Worm (Caenorhabditis elegans): ENCODE results near the gene dhhc-4.

The dhhc-4 gene

DNA sequence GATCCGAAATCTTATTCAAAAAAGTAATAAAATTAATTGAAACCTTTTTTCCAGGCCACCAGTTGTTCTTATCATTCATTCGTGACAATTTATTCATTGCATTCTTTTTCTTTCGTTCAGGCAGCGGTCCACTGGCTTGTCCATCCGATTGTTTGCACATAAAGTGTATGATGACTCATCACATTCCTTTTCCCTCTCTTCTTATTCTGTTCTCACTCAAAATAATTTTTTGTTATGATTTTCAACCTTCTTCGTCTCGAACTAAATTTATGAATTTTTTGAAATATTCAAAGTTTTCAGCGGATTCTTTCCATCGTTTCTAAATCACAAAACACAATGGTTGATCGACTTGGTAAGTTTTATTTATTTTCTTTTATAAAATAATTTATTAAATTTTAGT is 37.1 kb downstream of the dhhc-4 start, which contains the start of gene ZK632.12:
Gene ZK632.12, plus strand, starts transcription at position 301 of the 400 bp plus-strand sequence.
- TF ChIP-seq tab-1 (GFP tag; IDR thresholded peaks at IDR 0.05) = no peak
- TF ChIP-seq klf-2 (GFP tag; conservative IDR thresholded peaks at IDR 0.05) = no peak
- no peak for TF ChIP-seq ztf-29 (GFP tag; IDR thresholded peaks at IDR 0.05)
- TF ChIP-seq cog-1 (tag; optimal IDR thresholded peaks at IDR 0.05) = no peak
- TF ChIP-seq T22C8.4 (GFP tag; IDR thresholded peaks at IDR 0.05) = no peak
- no peak for TF ChIP-seq med-1 (GFP tag; optimal IDR thresholded peaks at IDR 0.05; ENCODE audit: insufficient read depth)
- no peak for TF ChIP-seq ztf-23 (GFP tag; IDR thresholded peaks at IDR 0.05)
- no peak for TF ChIP-seq flt-1 (GFP tag; IDR thresholded peaks at IDR 0.05)
- TF ChIP-seq ref-1 (GFP tag; conservative IDR thresholded peaks at IDR 0.05) = no peak

DNA sequence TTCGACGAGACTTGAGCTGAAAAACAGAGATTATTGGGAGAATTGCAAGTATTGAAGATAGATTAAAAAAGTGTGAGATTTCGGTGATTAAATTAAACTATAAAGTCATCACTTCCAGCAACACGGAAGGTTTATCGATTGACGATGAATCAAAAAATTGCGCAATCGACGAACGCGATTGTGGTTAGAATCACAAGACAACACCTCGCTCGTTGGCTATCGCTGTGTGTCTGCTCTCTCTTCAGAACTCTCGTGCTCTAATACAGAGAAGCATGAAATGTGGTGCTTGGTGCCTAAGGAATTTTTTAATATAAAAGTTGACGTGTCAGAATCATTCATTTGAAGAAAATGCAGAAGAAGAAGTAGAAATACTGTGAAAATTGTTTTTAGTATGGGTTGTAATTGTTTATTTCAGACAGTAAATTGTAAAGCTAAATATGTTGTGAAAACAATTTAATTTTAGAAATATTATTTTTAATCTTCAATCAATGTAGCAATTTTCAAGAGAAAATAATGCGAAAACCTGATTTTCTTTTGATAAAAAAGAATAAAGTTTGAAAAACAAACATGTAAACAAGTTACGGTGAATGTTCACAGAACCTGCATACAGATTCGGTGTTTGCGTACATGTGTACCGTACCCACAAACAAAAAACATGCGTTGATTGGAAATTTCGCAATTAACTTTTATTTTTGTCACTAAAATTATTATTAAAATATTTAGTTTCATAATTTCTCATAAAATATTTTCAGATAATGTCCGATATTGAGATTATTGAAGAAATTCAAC is 40.2 kb downstream of the dhhc-4 start, which contains the start of the genes ZK632.10 and ZK632.11:
Gene ZK632.10, minus strand, starts transcription at position 560 of the 789 bp plus-strand sequence.
Gene ZK632.11, plus strand, starts transcription at position 753 of the 789 bp plus-strand sequence.
- TF ChIP-seq flt-1 (GFP tag; IDR thresholded peaks at IDR 0.05) (no peak), cog-1 (tag; optimal IDR thresholded peaks at IDR 0.05) (peak; percentile 0)

DNA sequence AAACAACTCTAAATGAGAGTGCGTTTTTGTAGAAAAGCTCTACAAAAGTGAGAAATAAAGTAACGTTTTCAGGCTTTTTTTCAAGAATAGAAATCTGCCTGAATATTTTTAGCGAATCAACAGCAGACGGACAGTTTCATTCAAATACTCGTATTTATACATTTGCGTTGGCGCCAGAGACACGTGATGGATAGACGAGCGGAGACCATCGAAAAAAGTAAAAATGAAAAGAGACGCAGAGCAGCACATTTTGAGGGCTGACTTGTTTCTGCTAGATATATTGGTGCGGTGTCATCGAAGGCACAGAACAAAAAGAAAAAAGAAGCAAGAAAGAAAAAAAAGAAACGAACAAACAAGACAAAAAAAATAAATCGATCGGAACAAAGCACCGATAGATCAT is 41.6 kb downstream of the dhhc-4 start:
- TF ChIP-seq ztf-29 (GFP tag; IDR thresholded peaks at IDR 0.05) = no peak
- TF ChIP-seq ref-1 (GFP tag; conservative IDR thresholded peaks at IDR 0.05) = no peak
- TF ChIP-seq flt-1 (GFP tag; IDR thresholded peaks at IDR 0.05) = no peak
- TF ChIP-seq cog-1 (tag; optimal IDR thresholded peaks at IDR 0.05) = no peak
- no peak for TF ChIP-seq med-1 (GFP tag; optimal IDR thresholded peaks at IDR 0.05; ENCODE audit: insufficient read depth)
- TF ChIP-seq klf-2 (GFP tag; conservative IDR thresholded peaks at IDR 0.05) = no peak
- no peak for TF ChIP-seq ztf-23 (GFP tag; IDR thresholded peaks at IDR 0.05)
- no peak for TF ChIP-seq tab-1 (GFP tag; IDR thresholded peaks at IDR 0.05)
- TF ChIP-seq T22C8.4 (GFP tag; IDR thresholded peaks at IDR 0.05) = no peak

DNA sequence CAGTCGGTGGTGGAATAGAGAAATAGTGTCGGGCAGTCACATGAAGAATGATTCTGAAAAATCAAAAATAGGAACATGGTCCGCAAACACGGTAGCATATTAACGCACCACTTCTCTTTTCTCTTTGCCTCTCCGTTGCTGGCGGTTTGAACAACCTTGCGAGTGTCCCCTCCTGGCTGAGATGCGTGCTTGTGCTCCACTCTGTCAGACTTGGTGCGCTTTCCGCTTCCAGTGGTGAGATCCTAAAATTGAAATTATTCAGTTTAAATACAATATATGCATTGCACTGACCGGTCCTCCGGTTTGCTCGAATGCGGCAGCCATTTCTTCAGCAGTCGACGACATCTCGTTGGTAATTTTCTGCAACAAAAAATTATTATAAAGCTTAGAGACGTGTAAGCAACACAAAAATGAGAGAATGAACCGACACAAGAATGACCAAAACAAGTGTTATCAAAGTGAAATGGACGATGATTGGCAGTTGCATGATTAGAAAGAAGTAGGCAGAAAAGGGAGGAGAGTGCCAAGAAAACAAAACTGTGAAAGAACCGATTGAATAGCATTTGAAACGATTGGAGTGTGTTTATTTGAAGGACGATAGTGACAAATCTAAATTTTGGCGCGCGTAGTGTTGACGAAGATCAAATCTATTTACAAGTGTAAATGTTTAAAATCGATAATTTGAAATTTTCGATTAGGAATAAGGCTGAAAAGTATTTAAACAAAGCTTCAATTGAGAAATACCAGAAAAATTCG is 42.3 kb downstream of the dhhc-4 start, which contains the start of gene ZK632.9:
Gene ZK632.9, minus strand, starts transcription at position 360 of the 756 bp plus-strand sequence.
- TF ChIP-seq ztf-29 (GFP tag; IDR thresholded peaks at IDR 0.05) (0 out of 2 replicates have a peak, but pooled peaks have one; percentile 38), ztf-23 (GFP tag; IDR thresholded peaks at IDR 0.05) (no peak)

DNA sequence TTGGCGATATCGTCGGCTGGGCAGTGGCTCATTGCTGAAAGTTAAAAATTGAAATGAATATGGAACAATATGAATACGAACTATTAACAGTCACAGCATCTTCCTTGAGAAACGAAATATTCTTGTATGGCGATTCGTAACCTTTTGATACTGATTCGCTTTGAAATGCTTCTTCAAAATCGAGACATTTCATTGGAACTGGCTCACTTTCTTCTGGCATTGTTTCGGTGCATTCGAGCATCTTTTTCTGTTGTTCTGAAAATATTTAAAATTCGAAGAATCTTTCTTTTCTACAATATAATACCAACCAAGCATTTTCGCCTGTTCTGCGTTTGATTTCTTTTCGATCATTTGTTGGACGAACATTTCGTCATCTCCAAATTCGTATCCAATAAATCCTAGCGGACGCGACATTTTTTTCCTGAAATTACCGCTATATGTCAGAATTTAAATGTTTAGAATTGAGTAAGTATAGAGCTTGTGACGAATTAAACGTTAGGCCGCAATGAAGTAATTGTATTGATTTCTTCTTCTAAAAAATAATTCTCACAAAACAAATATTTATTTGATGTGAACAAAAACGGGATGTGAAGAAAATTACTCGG is 43.2 kb downstream of the dhhc-4 start, which contains the start of gene lin-52:
Gene lin-52, minus strand, starts transcription at position 421 of the 605 bp plus-strand sequence.
- TF ChIP-seq ztf-29 (GFP tag; IDR thresholded peaks at IDR 0.05) (no peak), flt-1 (GFP tag; IDR thresholded peaks at IDR 0.05) (no peak), ref-1 (GFP tag; conservative IDR thresholded peaks at IDR 0.05) (no peak), cog-1 (tag; optimal IDR thresholded peaks at IDR 0.05) (no peak), klf-2 (GFP tag; conservative IDR thresholded peaks at IDR 0.05) (no peak), med-1 (GFP tag; optimal IDR thresholded peaks at IDR 0.05; ENCODE audit: insufficient read depth) (no peak), tab-1 (GFP tag; IDR thresholded peaks at IDR 0.05) (no peak), ztf-23 (GFP tag; IDR thresholded peaks at IDR 0.05) (no peak), T22C8.4 (GFP tag; IDR thresholded peaks at IDR 0.05) (no peak)

DNA sequence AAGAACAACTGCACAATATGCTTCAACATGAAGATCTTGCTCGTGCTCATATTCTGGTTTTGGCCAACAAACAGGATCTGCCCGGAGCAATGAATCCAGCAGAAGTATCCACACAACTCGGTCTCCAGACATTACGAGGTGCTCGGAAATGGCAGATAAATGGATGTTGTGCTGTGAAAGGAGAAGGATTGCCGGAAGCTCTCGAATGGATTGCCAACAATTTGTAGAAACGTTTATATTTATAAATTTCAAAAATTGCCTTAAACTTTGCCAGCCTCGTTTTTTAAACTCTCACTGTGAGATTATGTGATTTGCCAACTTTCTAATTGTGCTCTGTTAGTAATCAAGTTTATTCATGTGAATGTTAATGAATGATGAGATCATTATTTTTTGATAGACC is 43.8 kb downstream of the dhhc-4 start:
- no peak for TF ChIP-seq tab-1 (GFP tag; IDR thresholded peaks at IDR 0.05)
- no peak for TF ChIP-seq cog-1 (tag; optimal IDR thresholded peaks at IDR 0.05)
- TF ChIP-seq T22C8.4 (GFP tag; IDR thresholded peaks at IDR 0.05) = no peak
- no peak for TF ChIP-seq klf-2 (GFP tag; conservative IDR thresholded peaks at IDR 0.05)
- no peak for TF ChIP-seq ref-1 (GFP tag; conservative IDR thresholded peaks at IDR 0.05)
- no peak for TF ChIP-seq flt-1 (GFP tag; IDR thresholded peaks at IDR 0.05)
- no peak for TF ChIP-seq ztf-23 (GFP tag; IDR thresholded peaks at IDR 0.05)
- TF ChIP-seq med-1 (GFP tag; optimal IDR thresholded peaks at IDR 0.05; ENCODE audit: insufficient read depth) = no peak
- no peak for TF ChIP-seq ztf-29 (GFP tag; IDR thresholded peaks at IDR 0.05)

DNA sequence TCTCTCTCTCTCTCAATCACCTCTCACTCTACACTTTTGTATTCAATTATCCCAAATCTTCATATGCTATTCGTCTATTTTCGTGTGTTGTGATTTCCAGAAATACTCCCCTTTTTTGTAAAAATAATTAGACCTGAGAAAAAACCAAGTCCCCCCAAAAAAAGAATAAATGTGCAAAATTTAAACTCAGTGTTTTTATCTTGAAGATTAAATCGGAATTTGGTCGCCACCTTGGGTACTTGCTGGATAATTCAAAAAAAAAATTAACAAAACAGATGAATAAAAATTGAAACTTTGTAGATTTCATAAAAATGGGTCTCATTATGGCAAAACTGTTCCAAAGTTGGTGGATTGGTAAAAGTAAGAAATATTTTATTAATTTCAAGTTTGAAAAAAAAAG is 44.6 kb downstream of the dhhc-4 start, which contains the start of gene arl-5:
Gene arl-5, plus strand, starts transcription at position 301 of the 400 bp plus-strand sequence.
- no peak for TF ChIP-seq ztf-23 (GFP tag; IDR thresholded peaks at IDR 0.05)
- TF ChIP-seq ref-1 (GFP tag; conservative IDR thresholded peaks at IDR 0.05) = no peak
- TF ChIP-seq flt-1 (GFP tag; IDR thresholded peaks at IDR 0.05) = no peak
- TF ChIP-seq ztf-29 (GFP tag; IDR thresholded peaks at IDR 0.05) = no peak
- no peak for TF ChIP-seq cog-1 (tag; optimal IDR thresholded peaks at IDR 0.05)

DNA sequence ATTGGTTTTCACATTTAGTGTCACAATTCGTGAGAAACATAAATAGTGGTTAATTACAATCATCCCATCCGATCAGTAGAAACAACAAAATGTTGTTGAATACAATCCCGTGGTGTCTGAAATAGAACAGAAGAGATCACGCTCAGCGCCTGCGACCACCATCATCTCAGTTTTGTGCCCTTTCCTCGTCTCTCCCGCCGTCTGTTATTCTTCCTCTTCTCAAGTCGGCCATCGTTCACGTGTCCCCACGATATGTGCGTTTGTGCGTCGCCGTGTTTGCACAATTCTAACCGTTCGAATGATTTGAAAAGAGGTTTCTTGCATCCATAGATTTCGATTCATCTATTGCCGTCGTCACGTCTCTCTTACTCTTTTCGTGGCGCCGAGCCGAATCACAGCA is 48.8 kb downstream of the dhhc-4 start, which contains the start of gene panl-3:
Gene panl-3, plus strand, starts transcription at position 294 of the 400 bp plus-strand sequence.
- no peak for TF ChIP-seq klf-2 (GFP tag; conservative IDR thresholded peaks at IDR 0.05)
- TF ChIP-seq ztf-23 (GFP tag; IDR thresholded peaks at IDR 0.05) = peak; percentile 70; the same call in 1 of the 2 replicates

DNA sequence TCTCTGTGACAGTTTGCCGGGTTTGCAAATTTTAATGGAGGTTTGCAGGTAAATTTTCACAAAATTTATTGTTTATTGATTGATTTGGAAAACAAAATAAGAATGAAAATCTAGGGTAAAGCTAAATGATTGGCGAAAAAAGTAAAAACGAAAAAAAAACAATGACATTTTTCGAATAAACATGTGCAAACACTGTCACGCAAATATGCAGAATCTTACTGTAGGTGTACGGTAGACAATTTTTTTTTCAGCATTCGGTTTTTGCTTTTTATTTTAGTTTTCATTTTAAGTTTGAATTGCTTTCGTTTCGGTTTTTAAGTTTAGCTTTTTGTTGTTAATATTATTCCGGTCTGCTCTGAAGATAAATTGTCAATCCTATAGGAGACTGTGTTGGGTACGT is 49.7 kb downstream of the dhhc-4 start:
- TF ChIP-seq tab-1 (GFP tag; IDR thresholded peaks at IDR 0.05) (no peak), med-1 (GFP tag; optimal IDR thresholded peaks at IDR 0.05; ENCODE audit: insufficient read depth) (no peak), ztf-23 (GFP tag; IDR thresholded peaks at IDR 0.05) (no peak), T22C8.4 (GFP tag; IDR thresholded peaks at IDR 0.05) (no peak), flt-1 (GFP tag; IDR thresholded peaks at IDR 0.05) (no peak), cog-1 (tag; optimal IDR thresholded peaks at IDR 0.05) (no peak), klf-2 (GFP tag; conservative IDR thresholded peaks at IDR 0.05) (no peak), ztf-29 (GFP tag; IDR thresholded peaks at IDR 0.05) (no peak), ref-1 (GFP tag; conservative IDR thresholded peaks at IDR 0.05) (no peak)
